Fruit fly (Drosophila melanogaster): ENCODE results near the gene Frl.

Frl gene

DNA sequence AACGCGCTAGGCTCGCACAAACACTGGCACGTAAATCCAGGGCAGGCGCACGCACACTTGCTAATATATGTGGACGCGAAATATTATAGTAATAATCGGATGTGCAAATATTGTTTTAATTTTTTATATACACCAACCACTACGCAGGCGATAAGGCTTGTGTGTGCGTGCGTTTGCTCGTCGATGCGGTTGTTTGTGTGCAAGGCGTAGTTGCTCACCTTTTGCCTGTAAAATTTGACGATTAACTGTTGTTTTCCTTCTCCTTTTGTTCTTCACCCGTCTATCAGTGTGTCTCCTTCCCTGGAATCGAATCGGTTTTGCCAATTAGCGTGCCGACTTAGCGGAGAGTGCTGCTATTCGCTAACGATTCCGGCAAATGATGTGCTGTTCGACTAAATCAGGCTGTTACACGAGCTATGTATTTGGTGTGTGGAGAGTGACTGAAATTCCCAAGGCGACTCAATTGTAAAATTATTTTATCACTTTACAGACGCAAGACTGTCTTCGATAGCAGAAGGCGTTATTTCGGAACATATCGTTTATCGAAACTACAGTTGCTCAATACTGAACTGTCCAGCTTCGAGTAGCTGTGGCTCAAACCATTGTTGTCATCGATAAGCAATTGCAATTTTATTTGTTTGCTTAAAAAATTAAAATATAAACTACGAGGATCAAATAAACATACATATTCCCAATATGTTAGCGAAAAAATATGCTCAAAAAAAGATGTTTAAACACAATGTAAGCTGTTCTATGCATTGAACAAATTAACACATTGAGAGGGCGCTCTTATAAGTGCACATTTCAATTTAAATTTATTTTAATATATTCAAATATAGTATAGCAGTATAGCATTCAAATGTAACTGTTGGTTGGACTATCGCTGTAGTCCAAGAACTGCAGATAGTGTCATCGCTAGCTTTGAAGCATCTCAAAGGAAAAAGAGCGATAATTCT lies 21.6 kb upstream of the Frl start, which contains the start of the genes CG6650 and endos (continued):
- TF ChIP-seq fd96Cb (tag; optimal IDR thresholded peaks at IDR 0.05) (no peak), sna (GFP tag; IDR thresholded peaks at IDR 0.05; ENCODE audit: partially characterized antibody) (peak; percentile 67), Jarid2 (GFP tag; optimal IDR thresholded peaks at IDR 0.05) (no peak), zen (tag; optimal IDR thresholded peaks at IDR 0.05) (peak; percentile 33), fru (optimal IDR thresholded peaks at IDR 0.05) (no peak), CG17186 (GFP tag; optimal IDR thresholded peaks at IDR 0.05) (peak; percentile 36), CG11085 (GFP tag; IDR thresholded peaks at IDR 0.05) (no peak), MTF-1 (GFP tag; optimal IDR thresholded peaks at IDR 0.05; ENCODE audit: borderline replicate concordance) (no peak), cwo (GFP tag; optimal IDR thresholded peaks at IDR 0.05) (no peak), unc-4 (GFP tag; IDR thresholded peaks at IDR 0.05; ENCODE audit: partially characterized antibody) (peak; percentile 68), H15 (GFP tag; IDR thresholded peaks at IDR 0.05) (no peak), Mes4 (GFP tag; optimal IDR thresholded peaks at IDR 0.05) (no peak), CG8924 (tag; optimal IDR thresholded peaks at IDR 0.05) (peak; percentile 23), crp (GFP tag; optimal IDR thresholded peaks at IDR 0.05) (no peak), Poxn (GFP tag; IDR thresholded peaks at IDR 0.05) (no peak), CG3838 (GFP tag; optimal IDR thresholded peaks at IDR 0.05) (no peak), Med (GFP tag) (peak; percentile 45), slou (GFP tag; optimal IDR thresholded peaks at IDR 0.05) (no peak), CG1647 (GFP tag; optimal IDR thresholded peaks at IDR 0.05) (no peak), h (optimal IDR thresholded peaks at IDR 0.05) (no peak), CG6272 (GFP tag; IDR thresholded peaks at IDR 0.05) (no peak), YL-1 (GFP tag; optimal IDR thresholded peaks at IDR 0.05) (peak; percentile 13), kni (GFP tag; optimal IDR thresholded peaks at IDR 0.05) (no peak), CG6791 (GFP tag; IDR thresholded peaks at IDR 0.05; ENCODE audit: partially characterized antibody) (peak; percentile 84), CG15011 (GFP tag; optimal IDR thresholded peaks at IDR 0.05) (no peak), CG2199 (GFP tag; IDR thresholded peaks at IDR 0.05) (no peak), dpn (GFP tag; optimal IDR thresholded peaks at IDR 0.05) (peak in 1 of 2 experiments; percentile 14), MBD-R2 (GFP tag; IDR thresholded peaks at IDR 0.05) (peak; percentile 34), CG16863 (GFP tag; optimal IDR thresholded peaks at IDR 0.05) (no peak), mld (GFP tag; IDR thresholded peaks at IDR 0.05; ENCODE audit: partially characterized antibody) (peak; percentile 37; the same call in 1 of the 3 replicates), kay (GFP tag; optimal IDR thresholded peaks at IDR 0.05) (peak; percentile 16), CG12104 (GFP tag; optimal IDR thresholded peaks at IDR 0.05) (peak; percentile 32), CG10654 (GFP tag; optimal IDR thresholded peaks at IDR 0.05) (peak; percentile 13), salm (tag; optimal IDR thresholded peaks at IDR 0.05) (no peak), CG10321 (GFP tag; IDR thresholded peaks at IDR 0.05) (no peak), CG9727 (GFP tag; optimal IDR thresholded peaks at IDR 0.05) (peak; percentile 43), HmgD (GFP tag; optimal IDR thresholded peaks at IDR 0.05) (no peak), CG6654 (GFP tag; optimal IDR thresholded peaks at IDR 0.05) (no peak), CG4820 (GFP tag; optimal IDR thresholded peaks at IDR 0.05) (peak; percentile 2), Oli (tag; optimal IDR thresholded peaks at IDR 0.05) (no peak), lab (GFP tag; optimal IDR thresholded peaks at IDR 0.05) (peak; percentile 43), CG2202 (tag; optimal IDR thresholded peaks at IDR 0.05) (no peak), Bgb (GFP tag; IDR thresholded peaks at IDR 0.05; ENCODE audit: partially characterized antibody) (peak; percentile 76), pzg (GFP tag; optimal IDR thresholded peaks at IDR 0.05) (peak; percentile 70), nom (GFP tag; optimal IDR thresholded peaks at IDR 0.05) (peak; percentile 64), seq (GFP tag; IDR thresholded peaks at IDR 0.05) (no peak), Doc2 (GFP tag; IDR thresholded peaks at IDR 0.05) (no peak), fd3F (GFP tag; optimal IDR thresholded peaks at IDR 0.05) (no peak)
